Worm (Caenorhabditis elegans): Measurements from ENCODE around the gene hhat-2.

The hhat-2 gene

DNA sequence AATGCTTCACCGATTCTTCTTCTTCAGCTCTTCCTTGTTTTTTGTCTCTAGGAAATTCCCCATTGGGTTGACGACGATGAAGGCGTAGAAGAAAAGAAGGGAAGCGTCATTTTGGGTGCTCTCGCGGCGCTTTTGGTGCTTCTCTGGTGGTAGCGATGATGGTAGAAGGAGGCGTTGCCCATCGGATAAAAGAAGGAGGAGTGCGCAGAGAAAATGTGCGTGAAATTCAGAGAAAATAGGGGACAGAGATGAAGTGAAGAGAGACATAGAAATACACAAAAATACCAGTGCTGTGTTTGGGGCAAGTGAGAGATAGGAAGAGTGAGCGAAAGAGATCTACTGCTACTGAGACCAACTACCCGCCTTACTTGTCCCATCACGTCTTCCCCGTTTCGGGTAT is 22.0 kb downstream of the hhat-2 start, which contains the start of gene oig-5:
Gene oig-5, plus strand, starts transcription at position 301 of the 400 bp plus-strand sequence.
- TF ChIP-seq ztf-4 (tag; optimal IDR thresholded peaks at IDR 0.05), result no peak
- TF ChIP-seq fos-1 (tag; optimal IDR thresholded peaks at IDR 0.05), result no peak
- TF ChIP-seq sma-3 (GFP tag; optimal IDR thresholded peaks at IDR 0.05), result no peak
- TF ChIP-seq peb-1 (tag; optimal IDR thresholded peaks at IDR 0.05), result no peak
- TF ChIP-seq ama-1 (optimal IDR thresholded peaks at IDR 0.05), result no peak
- no peak for TF ChIP-seq unc-62 (GFP tag; optimal IDR thresholded peaks at IDR 0.05)
- no peak for TF ChIP-seq nhr-11 (tag; optimal IDR thresholded peaks at IDR 0.05)
- no peak for TF ChIP-seq nhr-21 (tag; optimal IDR thresholded peaks at IDR 0.05)
- no peak for TF ChIP-seq nhr-25 (tag; optimal IDR thresholded peaks at IDR 0.05)
- TF ChIP-seq nhr-77 (tag; optimal IDR thresholded peaks at IDR 0.05), result no peak
- no peak for TF ChIP-seq ZK546.5 (tag; optimal IDR thresholded peaks at IDR 0.05)

DNA sequence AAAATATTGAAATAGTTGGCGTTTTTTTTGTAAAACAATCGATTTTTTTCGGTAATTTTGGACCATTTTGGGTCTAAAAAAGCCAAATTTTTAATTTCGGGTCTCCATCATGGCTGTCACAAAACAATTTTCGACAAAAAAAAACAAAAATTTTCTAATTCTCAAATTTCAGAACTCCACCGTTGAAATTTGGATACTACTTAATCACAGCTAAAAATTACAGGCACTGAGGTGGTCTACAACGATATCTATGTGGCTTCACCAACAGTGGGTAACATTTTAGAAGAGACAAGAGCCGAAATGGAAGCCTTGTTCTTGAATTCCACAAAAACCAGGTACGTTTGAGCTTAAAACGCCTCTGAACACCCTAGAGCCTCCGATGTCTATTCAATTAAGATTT is 26.6 kb downstream of the hhat-2 start, which contains the start of gene Y57G11C.1142:
Gene Y57G11C.1142, plus strand, starts transcription at position 301 of the 400 bp plus-strand sequence.
- no peak for TF ChIP-seq nhr-77 (tag; optimal IDR thresholded peaks at IDR 0.05)
- TF ChIP-seq snpc-4 (tag; optimal IDR thresholded peaks at IDR 0.05), result no peak
- no peak for TF ChIP-seq nhr-25 (tag; optimal IDR thresholded peaks at IDR 0.05)
- TF ChIP-seq Y55F3AM.14 (GFP tag; optimal IDR thresholded peaks at IDR 0.05), result no peak
- no peak for TF ChIP-seq ztf-11 (tag; optimal IDR thresholded peaks at IDR 0.05)
- TF ChIP-seq lin-11 (tag; optimal IDR thresholded peaks at IDR 0.05), result no peak
- TF ChIP-seq nhr-6 (tag; optimal IDR thresholded peaks at IDR 0.05), result no peak
- TF ChIP-seq sma-9 (GFP tag; optimal IDR thresholded peaks at IDR 0.05), result no peak
- no peak for TF ChIP-seq sma-9 (tag; optimal IDR thresholded peaks at IDR 0.05)
- no peak for TF ChIP-seq ceh-16 (tag; optimal IDR thresholded peaks at IDR 0.05)
- no peak for TF ChIP-seq egl-27 (tag; optimal IDR thresholded peaks at IDR 0.05)
- TF ChIP-seq F13H6.1 (tag; optimal IDR thresholded peaks at IDR 0.05), result no peak
- no peak for TF ChIP-seq dmd-4 (tag; optimal IDR thresholded peaks at IDR 0.05)
- TF ChIP-seq lsy-2 (tag; optimal IDR thresholded peaks at IDR 0.05), result no peak
- TF ChIP-seq nhr-12 (tag; optimal IDR thresholded peaks at IDR 0.05), result no peak
- TF ChIP-seq nhr-11 (tag; optimal IDR thresholded peaks at IDR 0.05), result no peak
- TF ChIP-seq ztf-4 (tag; optimal IDR thresholded peaks at IDR 0.05), result no peak
- TF ChIP-seq lin-39 (tag; optimal IDR thresholded peaks at IDR 0.05), result no peak

DNA sequence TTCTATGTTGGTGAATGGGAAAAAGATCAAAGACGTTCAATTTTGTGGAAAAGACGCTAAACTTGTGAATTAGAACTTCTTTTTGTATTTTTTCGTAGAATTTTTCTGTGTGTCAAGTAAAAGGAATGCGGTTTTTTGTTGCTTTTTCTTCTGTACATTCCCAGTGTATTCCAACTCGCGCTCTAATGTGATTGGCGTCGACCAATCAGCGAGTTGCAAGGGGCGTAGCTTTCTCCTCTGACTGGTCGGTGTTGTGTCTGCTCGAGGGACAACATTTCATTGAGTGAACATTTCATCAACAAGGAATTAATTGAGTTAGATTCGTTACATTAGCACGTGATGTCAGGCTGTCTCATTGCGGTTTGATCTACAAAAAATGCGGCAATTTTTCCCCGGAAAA is 28.0 kb downstream of the hhat-2 start:
- TF ChIP-seq unc-62 (GFP tag; optimal IDR thresholded peaks at IDR 0.05), result no peak
- TF ChIP-seq nhr-77 (tag; optimal IDR thresholded peaks at IDR 0.05), result no peak
- TF ChIP-seq nhr-11 (tag; optimal IDR thresholded peaks at IDR 0.05), result no peak
- no peak for TF ChIP-seq unc-55 (GFP tag; optimal IDR thresholded peaks at IDR 0.05)
- no peak for TF ChIP-seq lsy-2 (tag; optimal IDR thresholded peaks at IDR 0.05)
- TF ChIP-seq Y55F3AM.14 (GFP tag; optimal IDR thresholded peaks at IDR 0.05), result no peak
- no peak for TF ChIP-seq gmeb-1 (tag; optimal IDR thresholded peaks at IDR 0.05)

DNA sequence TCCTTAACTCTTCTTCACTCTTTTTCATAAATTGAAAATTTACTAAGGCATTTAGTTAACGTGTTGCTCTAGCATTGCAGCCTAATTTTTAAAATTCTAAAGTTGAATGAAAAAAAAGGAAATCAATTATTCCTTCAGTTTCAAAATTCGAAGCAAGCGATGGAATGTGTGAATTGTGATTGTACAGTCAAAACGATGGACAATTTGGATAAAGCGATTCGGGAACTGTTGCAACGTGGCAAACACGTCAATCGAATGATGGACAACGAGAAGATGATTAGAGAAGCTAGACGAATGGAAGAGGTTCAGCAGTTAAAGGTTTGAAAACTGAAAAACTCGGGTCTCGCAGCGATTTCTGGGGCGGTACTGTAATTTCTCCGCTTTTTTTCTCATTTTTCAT is 29.7 kb downstream of the hhat-2 start, which contains the start of gene Y57G11C.14:
Gene Y57G11C.14, plus strand, starts transcription at position 126 of the 400 bp plus-strand sequence.
- no peak for TF ChIP-seq blmp-1 (tag; optimal IDR thresholded peaks at IDR 0.05; ENCODE audit: insufficient read depth)
- TF ChIP-seq unc-62 (GFP tag; optimal IDR thresholded peaks at IDR 0.05), result no peak
- TF ChIP-seq egl-27 (tag; optimal IDR thresholded peaks at IDR 0.05), result no peak
- TF ChIP-seq mab-5 (tag; optimal IDR thresholded peaks at IDR 0.05), result no peak
- no peak for TF ChIP-seq crh-2 (tag; optimal IDR thresholded peaks at IDR 0.05)
- no peak for TF ChIP-seq ztf-4 (tag; optimal IDR thresholded peaks at IDR 0.05)
- TF ChIP-seq lin-39 (tag; optimal IDR thresholded peaks at IDR 0.05), result no peak
- TF ChIP-seq mbf-1 (tag; optimal IDR thresholded peaks at IDR 0.05), result no peak
- no peak for TF ChIP-seq sem-4 (tag; optimal IDR thresholded peaks at IDR 0.05)
- no peak for TF ChIP-seq fos-1 (tag; optimal IDR thresholded peaks at IDR 0.05)

DNA sequence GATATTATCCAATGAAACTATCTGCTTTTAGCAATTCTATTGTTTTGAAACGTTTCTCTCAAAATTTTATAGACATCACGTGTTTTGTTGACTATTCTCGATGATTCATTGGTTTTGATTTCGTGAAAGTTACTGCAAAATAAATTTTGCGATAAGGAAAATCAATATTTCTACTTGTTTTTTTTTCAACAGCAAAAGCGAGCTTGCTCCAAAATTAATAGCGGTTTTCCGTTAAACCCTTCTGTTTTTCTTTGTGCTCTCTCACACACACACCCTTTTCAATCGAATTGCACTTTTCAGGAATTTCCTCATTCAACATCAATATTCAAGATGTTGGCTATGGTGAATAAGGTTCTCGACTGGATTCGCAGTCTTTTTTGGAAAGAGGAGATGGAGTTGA is 31.1 kb downstream of the hhat-2 start, which contains the start of gene arl-8:
Gene arl-8, plus strand, starts transcription at position 301 of the 400 bp plus-strand sequence.
- TF ChIP-seq R02D3.7 (tag; optimal IDR thresholded peaks at IDR 0.05), result no peak
- no peak for TF ChIP-seq snpc-4 (tag; optimal IDR thresholded peaks at IDR 0.05)
- TF ChIP-seq nhr-77 (tag; optimal IDR thresholded peaks at IDR 0.05), result no peak
- TF ChIP-seq ama-1 (optimal IDR thresholded peaks at IDR 0.05), result peak; percentile 17
- TF ChIP-seq ZK546.5 (tag; optimal IDR thresholded peaks at IDR 0.05), result no peak
- no peak for TF ChIP-seq mab-5 (tag; optimal IDR thresholded peaks at IDR 0.05)

All from whole organism, L2 larva.